Worm (Caenorhabditis elegans): ENCODE measurements around the gene rcd-1.

rcd-1 gene

ce11 chrII:3805518-3805917, 51.8 kb downstream of the rcd-1 start:
- TF ChIP-seq ceh-58 (GFP tag; IDR thresholded peaks at IDR 0.05), result no peak
- TF ChIP-seq ceh-27 (GFP tag; optimal IDR thresholded peaks at IDR 0.05), result no peak
- TF ChIP-seq nhr-27 (tag; optimal IDR thresholded peaks at IDR 0.05), result no peak
- TF ChIP-seq ekl-4 (GFP tag; IDR thresholded peaks at IDR 0.05), result no peak
- no peak for TF ChIP-seq lin-35 (GFP tag; optimal IDR thresholded peaks at IDR 0.05)
- TF ChIP-seq nhr-90 (tag; optimal IDR thresholded peaks at IDR 0.05), result no peak
- TF ChIP-seq snpc-3.4 (tag; optimal IDR thresholded peaks at IDR 0.05), result no peak
- TF ChIP-seq let-607 (tag; optimal IDR thresholded peaks at IDR 0.05), result no peak
- TF ChIP-seq madf-6 (GFP tag; IDR thresholded peaks at IDR 0.05), result no peak
- TF ChIP-seq K11D2.4 (GFP tag; IDR thresholded peaks at IDR 0.05), result no peak
- TF ChIP-seq B0019.2 (GFP tag; conservative IDR thresholded peaks at IDR 0.05), result no peak
- TF ChIP-seq hsf-1 (GFP tag; IDR thresholded peaks at IDR 0.05), result no peak
- TF ChIP-seq ccch-3 (GFP tag; optimal IDR thresholded peaks at IDR 0.05), result no peak
- no peak for TF ChIP-seq somi-1 (GFP tag; optimal IDR thresholded peaks at IDR 0.05)
- TF ChIP-seq lir-1 (GFP tag; conservative IDR thresholded peaks at IDR 0.05), result no peak
- TF ChIP-seq cebp-1 (GFP tag; IDR thresholded peaks at IDR 0.05), result no peak
- no peak for TF ChIP-seq cebp-1 (tag; optimal IDR thresholded peaks at IDR 0.05)
- TF ChIP-seq lin-54 (GFP tag; optimal IDR thresholded peaks at IDR 0.05), result no peak
- TF ChIP-seq F37B4.10 (GFP tag; IDR thresholded peaks at IDR 0.05), result no peak

DNA sequence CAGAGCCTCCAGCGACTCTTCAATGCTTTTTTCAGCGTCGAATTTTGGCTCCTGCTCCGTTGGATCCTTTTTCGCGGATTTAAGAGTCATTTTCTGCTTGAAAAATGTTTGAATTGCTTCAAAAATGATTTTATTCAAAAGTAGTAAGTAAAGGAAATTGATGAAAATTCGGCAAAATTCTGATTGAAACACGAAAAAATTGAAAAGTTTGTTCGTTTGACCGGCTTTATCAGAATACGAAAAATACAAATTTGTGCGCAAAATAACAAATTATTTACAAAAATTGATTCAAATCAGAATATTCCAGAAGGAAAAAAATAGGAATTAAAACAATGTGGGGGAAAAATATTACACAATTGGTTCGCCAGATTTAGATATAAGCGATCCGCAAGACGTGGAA, 53.3 kb downstream of the rcd-1 start, which contains the start of gene F54D10.4:
F54D10.4 (minus strand) TSS at position 101 of the 400 bp plus-strand sequence.
- 0 out of 2 replicates have a peak, but pooled peaks have one; percentile 9 for TF ChIP-seq madf-6 (GFP tag; IDR thresholded peaks at IDR 0.05)
- no peak for TF ChIP-seq fkh-3 (tag; optimal IDR thresholded peaks at IDR 0.05)

All from whole organism, young adult.